Fruit fly (Drosophila melanogaster) S2 (cell line): ENCODE data around the gene CG12608.

ENCODE experiments used
- CG8478 ChIP-seq: fragments of >200 bp; optimal IDR thresholded peaks from 2 replicates; lab custom pipeline; 2018
- CTCF ChIP-seq, 2 experiments: fragments of >200 bp; optimal IDR thresholded peaks; 2 replicates each; lab custom pipeline; 2018

DNA sequence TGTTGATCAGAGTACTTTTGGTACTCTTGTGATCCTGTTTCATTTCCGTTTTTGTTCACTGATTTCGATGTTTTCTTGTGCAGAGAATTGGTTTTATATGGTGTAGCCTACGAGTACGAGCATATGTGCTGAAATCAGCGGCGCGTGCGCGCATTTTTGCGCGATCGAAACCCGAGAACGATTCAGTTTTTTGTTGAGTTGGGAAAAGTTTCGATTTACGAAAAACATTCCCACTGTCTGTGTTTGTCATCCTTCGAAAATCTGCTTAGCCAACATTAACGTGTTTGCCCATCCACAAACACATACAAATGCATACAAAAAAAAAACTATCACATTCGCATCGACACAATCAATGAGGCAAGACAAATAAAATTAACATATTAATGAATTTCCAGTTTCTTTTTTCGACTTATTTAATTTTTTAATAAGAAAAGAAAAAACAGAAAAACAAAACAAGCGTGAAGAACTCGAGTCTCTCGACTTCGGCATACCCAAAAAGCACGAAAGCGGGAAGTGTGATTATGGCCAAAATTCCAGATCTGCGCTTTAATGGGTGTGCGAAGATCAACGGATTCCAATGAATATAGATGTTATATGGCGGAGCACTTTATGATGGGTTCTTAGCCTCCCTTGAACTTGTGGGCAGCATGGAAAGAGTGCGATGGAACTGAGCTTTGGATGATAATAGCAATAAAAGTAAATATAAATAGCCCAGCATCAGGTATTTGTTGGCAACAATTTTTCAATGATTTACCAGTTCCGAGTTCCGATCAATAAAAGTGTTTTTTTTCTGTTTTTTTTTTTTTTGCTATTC lies 44.3 kb downstream of the CG12608 start:
- TF ChIP-seq CTCF (optimal IDR thresholded peaks at IDR 0.05; lab: Kevin White, UChicago) (no peak), CG8478 (lab: Kevin White, UChicago) (no peak)
